Fruit fly (Drosophila melanogaster) whole organism, adult: ENCODE data around the gene Vajk2.
A peak's percentile ranks its signal among the peaks of the same experiment; 100 is the strongest.

Source experiments
- CG14711 ChIP-seq: fragments of 200-800 bp; sonication (Bioruptor generic); optimal IDR thresholded peaks from 2 replicates; lab custom pipeline; 2018; ENCODE audit warnings: missing biosample characterization, mild to moderate bottlenecking, missing genetic modification characterization, moderate library complexity
- CG33017 ChIP-seq: fragments of 200-800 bp; sonication (Bioruptor generic); optimal IDR thresholded peaks from 2 replicates; lab custom pipeline; 2018; ENCODE audit warnings: missing biosample characterization, mild to moderate bottlenecking, missing genetic modification characterization, moderate library complexity
- CG7045 ChIP-seq: fragments of 200-800 bp; sonication (Bioruptor generic); optimal IDR thresholded peaks from 2 replicates; lab custom pipeline; 2017; ENCODE audit warnings: missing biosample characterization, mild to moderate bottlenecking, missing genetic modification characterization
- Mnt ChIP-seq: fragments of 200-800 bp; sonication (Bioruptor generic); optimal IDR thresholded peaks from 2 replicates; lab custom pipeline; 2016; ENCODE audit warnings: missing biosample characterization, mild to moderate bottlenecking, missing genetic modification characterization
- kay ChIP-seq: fragments of 200-800 bp; sonication (Bioruptor generic); peaks from one replicate; lab custom pipeline; 2016; ENCODE audit warnings: missing biosample characterization, missing genetic modification characterization, borderline replicate concordance
- pad ChIP-seq: fragments of 200-800 bp; sonication (Bioruptor generic); optimal IDR thresholded peaks from 3 replicates; lab custom pipeline; 2017; ENCODE audit warnings: missing biosample characterization, missing genetic modification characterization, mild to moderate bottlenecking, moderate library complexity, missing genetic modification reagents
- tj ChIP-seq: fragments of 200-800 bp; sonication (Bioruptor generic); optimal IDR thresholded peaks from 3 replicates; lab custom pipeline; 2017; ENCODE audit warnings: missing biosample characterization, mild to moderate bottlenecking, missing genetic modification characterization, moderate library complexity
- toe ChIP-seq: fragments of 200-800 bp; sonication (Bioruptor generic); optimal IDR thresholded peaks from 2 replicates; lab custom pipeline; 2016; ENCODE audit warnings: missing biosample characterization, missing genetic modification characterization

DNA sequence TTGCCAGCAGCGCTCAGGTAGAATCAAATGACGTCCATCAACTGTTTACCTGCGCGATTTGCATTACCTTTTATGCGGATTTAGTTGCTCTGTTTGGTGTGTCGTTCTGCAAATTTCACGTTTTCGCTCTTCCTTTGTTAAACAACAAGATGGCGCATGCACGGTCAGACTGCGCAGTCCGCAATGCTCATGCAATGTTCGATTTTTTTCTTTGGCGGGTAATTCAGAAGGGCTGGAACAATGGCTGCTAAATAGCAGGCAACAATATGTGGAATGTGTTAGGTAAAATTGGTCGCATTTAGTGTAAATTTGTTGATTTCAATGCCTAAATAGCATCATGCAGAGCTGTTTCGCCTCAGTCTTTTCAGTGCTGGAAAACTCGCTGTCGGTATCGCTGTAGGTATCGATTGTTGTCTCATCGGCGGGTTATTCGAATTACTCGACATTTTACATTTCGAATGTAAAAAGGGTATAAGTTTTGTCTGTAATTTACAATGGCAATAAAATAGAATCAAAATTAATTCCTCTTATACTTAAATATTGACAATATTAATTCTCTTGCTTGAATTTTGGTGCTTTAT is 30.1 kb downstream of the Vajk2 start, which contains the start of gene Smg5:
- no peak for TF ChIP-seq toe
- peak; percentile 86 for TF ChIP-seq Mnt (GFP tag; lab: Kevin White, UChicago)
- TF ChIP-seq CG7045 = peak; percentile 85
- TF ChIP-seq pad (GFP tag; lab: Kevin White, UChicago) = peak; percentile 60
- peak; percentile 50 for TF ChIP-seq CG14711 (tag; lab: Kevin White, UChicago)
- peak; percentile 82 for TF ChIP-seq tj (GFP tag; lab: Kevin White, UChicago)
- TF ChIP-seq kay (GFP tag; lab: Kevin White, UChicago) = no peak
- TF ChIP-seq CG33017 (tag; lab: Kevin White, UChicago) = peak; percentile 28
